Fruit fly (Drosophila melanogaster): Measurements from ENCODE around the gene CG17834.

CG17834 gene

dm6 chr2L:8552472-8552871 is 23.5 kb downstream of the CG17834 start (continued):
- TF ChIP-seq CG1832 (GFP tag; optimal IDR thresholded peaks at IDR 0.05) (no peak), NC2α (GFP tag; optimal IDR thresholded peaks at IDR 0.05) (no peak), CG13624 (GFP tag; optimal IDR thresholded peaks at IDR 0.05) (no peak), CG15514 (GFP tag; optimal IDR thresholded peaks at IDR 0.05) (no peak), fd96Cb (tag; optimal IDR thresholded peaks at IDR 0.05) (peak; percentile 46), ham (GFP tag; IDR thresholded peaks at IDR 0.05) (no peak), dimm (GFP tag; IDR thresholded peaks at IDR 0.05) (no peak), CG6654 (GFP tag; optimal IDR thresholded peaks at IDR 0.05) (peak; percentile 12), Sox102F (GFP tag; optimal IDR thresholded peaks at IDR 0.05) (peak; percentile 61), CG11696 (GFP tag; IDR thresholded peaks at IDR 0.05) (no peak), CG4328 (GFP tag; optimal IDR thresholded peaks at IDR 0.05) (no peak), Spps (tag; optimal IDR thresholded peaks at IDR 0.05) (peak; percentile 41), CG8089 (GFP tag; optimal IDR thresholded peaks at IDR 0.05) (no peak), CG9817 (tag; optimal IDR thresholded peaks at IDR 0.05) (no peak), ato (GFP tag; IDR thresholded peaks at IDR 0.05; ENCODE audit: partially characterized antibody) (no peak), CG34376 (GFP tag; optimal IDR thresholded peaks at IDR 0.05) (no peak), CG4707 (GFP tag; optimal IDR thresholded peaks at IDR 0.05) (no peak), B-H1 (GFP tag; IDR thresholded peaks at IDR 0.05) (peak; percentile 23; the same call in 1 of the 3 replicates), Fer2 (tag; optimal IDR thresholded peaks at IDR 0.05) (no peak), Max (GFP tag; optimal IDR thresholded peaks at IDR 0.05) (peak; percentile 24), CG17328 (GFP tag; IDR thresholded peaks at IDR 0.05) (peak; percentile 36; the same call in 1 of the 2 replicates), CG1233 (GFP tag; optimal IDR thresholded peaks at IDR 0.05) (no peak), CG6791 (GFP tag; IDR thresholded peaks at IDR 0.05; ENCODE audit: partially characterized antibody) (no peak), CG17829 (tag; optimal IDR thresholded peaks at IDR 0.05) (peak; percentile 30), ab (GFP tag; optimal IDR thresholded peaks at IDR 0.05) (no peak), Ptx1 (GFP tag; IDR thresholded peaks at IDR 0.05) (no peak; the same call in 1 of the 2 replicates), CG5180 (GFP tag; optimal IDR thresholded peaks at IDR 0.05) (no peak), kah (GFP tag; optimal IDR thresholded peaks at IDR 0.05) (no peak), hb (GFP tag; IDR thresholded peaks at IDR 0.05; ENCODE audit: partially characterized antibody) (no peak), Hr39 (optimal IDR thresholded peaks at IDR 0.05) (no peak), CG12391 (tag; optimal IDR thresholded peaks at IDR 0.05) (peak; percentile 34), corto (GFP tag; optimal IDR thresholded peaks at IDR 0.05) (no peak), CG16815 (GFP tag; optimal IDR thresholded peaks at IDR 0.05) (peak; percentile 6), Dfd (GFP tag; optimal IDR thresholded peaks at IDR 0.05) (no peak), CG18011 (GFP tag; optimal IDR thresholded peaks at IDR 0.05) (no peak), odd (GFP tag; optimal IDR thresholded peaks at IDR 0.05) (no peak), lov (optimal IDR thresholded peaks at IDR 0.05) (no peak), lov (GFP tag; IDR thresholded peaks at IDR 0.05) (no peak), Optix (GFP tag; IDR thresholded peaks at IDR 0.05) (no peak), BEAF-32 (GFP tag; optimal IDR thresholded peaks at IDR 0.05) (no peak), unc-4 (GFP tag; IDR thresholded peaks at IDR 0.05; ENCODE audit: partially characterized antibody) (no peak), cas (GFP tag; IDR thresholded peaks at IDR 0.05) (no peak), croc (GFP tag; conservative IDR thresholded peaks at IDR 0.05) (0 out of 3 replicates have a peak, but pooled peaks have one; percentile 33), da (GFP tag; optimal IDR thresholded peaks at IDR 0.05) (no peak), ac (GFP tag; optimal IDR thresholded peaks at IDR 0.05) (no peak), CG13775 (GFP tag; optimal IDR thresholded peaks at IDR 0.05) (no peak), Dip2 (GFP tag; IDR thresholded peaks at IDR 0.05) (no peak), CG5953 (GFP tag; IDR thresholded peaks at IDR 0.05) (0 out of 2 replicates have a peak, but pooled peaks have one; percentile 26), ind (GFP tag; optimal IDR thresholded peaks at IDR 0.05) (peak; percentile 30), sr (GFP tag; IDR thresholded peaks at IDR 0.05) (no peak), zf30C (GFP tag; optimal IDR thresholded peaks at IDR 0.05) (no peak), Ets65A (GFP tag) (peak; percentile 54)
